Worm (Caenorhabditis elegans) whole organism, late embryonic: Measurements from ENCODE around the gene maph-1.3.

Source experiments
- C08G9.2 ChIP-seq: sonication (generic microtip); optimal IDR thresholded peaks from 2 replicates; lab custom pipeline; 2016; ENCODE audit warnings: mild to moderate bottlenecking, missing genetic modification characterization, moderate library complexity, missing compliant biosample characterization
- K02D7.2 ChIP-seq: sonication (generic microtip); optimal IDR thresholded peaks from 2 replicates; lab custom pipeline; 2017; ENCODE audit warnings: mild to moderate bottlenecking, missing genetic modification characterization, missing compliant biosample characterization
- Y22D7AL.16 ChIP-seq: sonication (generic microtip); optimal IDR thresholded peaks from 2 replicates; lab custom pipeline; 2016; ENCODE audit warnings: missing genetic modification characterization, missing compliant biosample characterization
- ahr-1 ChIP-seq: sonication (generic microtip); optimal IDR thresholded peaks from 2 replicates; lab custom pipeline; 2016; ENCODE audit warnings: missing genetic modification characterization, missing compliant biosample characterization
- ama-1 ChIP-seq: fragments of 150-350 bp; optimal IDR thresholded peaks from 2 replicates; lab custom pipeline; 2014
- ceh-18 ChIP-seq: sonication (generic microtip); optimal IDR thresholded peaks from 2 replicates; lab custom pipeline; 2016; ENCODE audit warnings: missing genetic modification characterization, missing compliant biosample characterization
- ceh-2 ChIP-seq: sonication (generic microtip); optimal IDR thresholded peaks from 2 replicates; lab custom pipeline; 2016; ENCODE audit warnings: missing genotype, missing genetic modification characterization, missing compliant biosample characterization
- ceh-22 ChIP-seq: sonication (generic microtip); optimal IDR thresholded peaks from 2 replicates; lab custom pipeline; 2017; ENCODE audit warnings: missing biosample characterization, missing genetic modification characterization
- ceh-30 ChIP-seq: fragments of 150-350 bp; optimal IDR thresholded peaks from 2 replicates; lab custom pipeline; 2014; ENCODE audit warnings: missing biosample characterization, missing genetic modification characterization
- ceh-34 ChIP-seq: sonication (generic microtip); optimal IDR thresholded peaks from 2 replicates; lab custom pipeline; 2016; ENCODE audit warnings: mild to moderate bottlenecking, missing genetic modification characterization, missing compliant biosample characterization
- ceh-6 ChIP-seq: fragments of 200-800 bp; sonication (Bioruptor generic); optimal IDR thresholded peaks from 2 replicates; lab custom pipeline; 2018; ENCODE audit warnings: mild to moderate bottlenecking, missing genetic modification characterization, missing compliant biosample characterization
- che-1 ChIP-seq: sonication (generic microtip); optimal IDR thresholded peaks from 2 replicates; lab custom pipeline; 2016; ENCODE audit warnings: mild to moderate bottlenecking, missing genetic modification characterization, missing compliant biosample characterization
- dmd-4 ChIP-seq: sonication (generic microtip); optimal IDR thresholded peaks from 2 replicates; lab custom pipeline; 2016; ENCODE audit warnings: borderline replicate concordance, missing genetic modification characterization, missing compliant biosample characterization
- dve-1 ChIP-seq: sonication (generic microtip); optimal IDR thresholded peaks from 2 replicates; lab custom pipeline; 2017; ENCODE audit warnings: antibody characterized with exemption, mild to moderate bottlenecking, missing genetic modification characterization, missing compliant biosample characterization
- elt-2 ChIP-seq: sonication (generic microtip); optimal IDR thresholded peaks from 2 replicates; lab custom pipeline; 2016; ENCODE audit warnings: missing genetic modification reagents, missing genetic modification characterization, missing compliant biosample characterization
- elt-4 ChIP-seq: sonication (generic microtip); optimal IDR thresholded peaks from 2 replicates; lab custom pipeline; 2016; ENCODE audit warnings: missing genetic modification characterization, missing compliant biosample characterization
- eyg-1 ChIP-seq: sonication (generic microtip); optimal IDR thresholded peaks from 2 replicates; lab custom pipeline; 2016; ENCODE audit warnings: missing genotype, missing genetic modification characterization, missing compliant biosample characterization
- fkh-10 ChIP-seq: fragments of 150-350 bp; optimal IDR thresholded peaks from 2 replicates; lab custom pipeline; 2014; ENCODE audit warnings: missing biosample characterization, missing genetic modification reagents, missing genetic modification characterization
- gmeb-2 ChIP-seq: sonication (generic microtip); optimal IDR thresholded peaks from 2 replicates; lab custom pipeline; 2016; ENCODE audit warnings: missing genetic modification characterization, inconsistent platforms, missing compliant biosample characterization
- hlh-13 ChIP-seq: fragments of 200-800 bp; sonication (Bioruptor generic); optimal IDR thresholded peaks from 2 replicates; lab custom pipeline; 2018; ENCODE audit warnings: mild to moderate bottlenecking, missing genetic modification characterization, missing compliant biosample characterization
- hlh-15 ChIP-seq: sonication (generic microtip); optimal IDR thresholded peaks from 2 replicates; lab custom pipeline; 2016; ENCODE audit warnings: missing genetic modification characterization, missing compliant biosample characterization
- hlh-30 ChIP-seq: sonication (generic microtip); optimal IDR thresholded peaks from 2 replicates; lab custom pipeline; 2017; ENCODE audit warnings: antibody characterized with exemption, missing genetic modification characterization, missing compliant biosample characterization; ENCODE audit not compliant: insufficient read depth
- lim-6 ChIP-seq: sonication (generic microtip); optimal IDR thresholded peaks from 2 replicates; lab custom pipeline; 2016; ENCODE audit warnings: missing genetic modification characterization, missing compliant biosample characterization
- lin-11 ChIP-seq: fragments of 200-800 bp; sonication (Bioruptor generic); optimal IDR thresholded peaks from 2 replicates; lab custom pipeline; 2018; ENCODE audit warnings: mild to moderate bottlenecking, missing genetic modification characterization, missing compliant biosample characterization
- madf-2 ChIP-seq: sonication (generic microtip); optimal IDR thresholded peaks from 2 replicates; lab custom pipeline; 2017; ENCODE audit warnings: missing genetic modification characterization, missing compliant biosample characterization
- nfya-1 ChIP-seq: sonication (generic microtip); optimal IDR thresholded peaks from 2 replicates; lab custom pipeline; 2017; ENCODE audit warnings: missing genetic modification characterization, mild to moderate bottlenecking, missing compliant biosample characterization, antibody characterized with exemption, moderate library complexity
- nhr-11 ChIP-seq: fragments of 150-350 bp; optimal IDR thresholded peaks from 2 replicates; lab custom pipeline; 2014; ENCODE audit warnings: missing biosample characterization, missing genetic modification characterization
- nhr-232 ChIP-seq: sonication (generic microtip); optimal IDR thresholded peaks from 2 replicates; lab custom pipeline; 2016; ENCODE audit warnings: missing genetic modification characterization, missing compliant biosample characterization
- npax-4 ChIP-seq: sonication (generic microtip); optimal IDR thresholded peaks from 2 replicates; lab custom pipeline; 2016; ENCODE audit warnings: missing genetic modification characterization, missing compliant biosample characterization
- odd-2 ChIP-seq: sonication (generic microtip); optimal IDR thresholded peaks from 2 replicates; lab custom pipeline; 2017; ENCODE audit warnings: antibody characterized with exemption, mild to moderate bottlenecking, missing genetic modification characterization, missing compliant biosample characterization
- pat-9 ChIP-seq: fragments of 200-800 bp; sonication (Bioruptor generic); optimal IDR thresholded peaks from 2 replicates; lab custom pipeline; 2018; ENCODE audit warnings: mild to moderate bottlenecking, missing genetic modification characterization, moderate library complexity, missing compliant biosample characterization
- pax-1 ChIP-seq: fragments of 150-350 bp; optimal IDR thresholded peaks from 2 replicates; lab custom pipeline; 2014; ENCODE audit warnings: missing biosample characterization, missing genetic modification characterization
- pha-2 ChIP-seq: sonication (generic microtip); optimal IDR thresholded peaks from 2 replicates; lab custom pipeline; 2017; ENCODE audit warnings: mild to moderate bottlenecking, missing genetic modification characterization, missing compliant biosample characterization
- pha-4 ChIP-seq: fragments of 150-350 bp; optimal IDR thresholded peaks from 2 replicates; lab custom pipeline; 2018; ENCODE audit warnings: missing biosample characterization, missing genetic modification reagents, missing genetic modification characterization
- pqm-1 ChIP-seq: sonication (generic microtip); optimal IDR thresholded peaks from 2 replicates; lab custom pipeline; 2016; ENCODE audit warnings: missing genetic modification characterization, missing compliant biosample characterization
- pros-1 ChIP-seq: fragments of 150-350 bp; optimal IDR thresholded peaks from 2 replicates; lab custom pipeline; 2014; ENCODE audit warnings: missing biosample characterization, missing genetic modification reagents, missing genetic modification characterization
- rnt-1 ChIP-seq: sonication (generic microtip); optimal IDR thresholded peaks from 2 replicates; lab custom pipeline; 2016; ENCODE audit warnings: missing genetic modification characterization, missing compliant biosample characterization
- sdc-2 ChIP-seq: sonication (generic microtip); optimal IDR thresholded peaks from 2 replicates; lab custom pipeline; 2016; ENCODE audit warnings: missing genotype, missing genetic modification characterization, missing compliant biosample characterization
- sox-2 ChIP-seq: fragments of 200-800 bp; sonication (Bioruptor generic); IDR thresholded peaks from 2 replicates; pipeline ENCODE4 v1.3.6; 2022; ENCODE audit warnings: missing genetic modification reagents, missing genetic modification characterization, missing compliant biosample characterization
- tbx-2 ChIP-seq: sonication (generic microtip); optimal IDR thresholded peaks from 2 replicates; lab custom pipeline; 2016; ENCODE audit warnings: missing genetic modification characterization, missing compliant biosample characterization
- tbx-7 ChIP-seq: sonication (generic microtip); optimal IDR thresholded peaks from 2 replicates; lab custom pipeline; 2016; ENCODE audit warnings: missing genotype, missing genetic modification characterization, missing compliant biosample characterization
- unc-42 ChIP-seq: sonication (generic microtip); optimal IDR thresholded peaks from 2 replicates; lab custom pipeline; 2016; ENCODE audit warnings: missing genotype, missing genetic modification characterization, missing compliant biosample characterization
- unc-55 ChIP-seq: sonication (generic microtip); optimal IDR thresholded peaks from 2 replicates; lab custom pipeline; 2017; ENCODE audit warnings: missing biosample characterization, missing genetic modification reagents, missing genetic modification characterization
- unc-86 ChIP-seq: sonication (generic microtip); optimal IDR thresholded peaks from 2 replicates; lab custom pipeline; 2016; ENCODE audit warnings: missing genetic modification characterization, missing compliant biosample characterization
- zip-5 ChIP-seq: sonication (generic microtip); optimal IDR thresholded peaks from 2 replicates; lab custom pipeline; 2016; ENCODE audit warnings: missing genetic modification characterization, missing compliant biosample characterization
- ztf-16 ChIP-seq: sonication (generic microtip); optimal IDR thresholded peaks from 2 replicates; lab custom pipeline; 2017; ENCODE audit warnings: missing genetic modification characterization, missing compliant biosample characterization

maph-1.3 gene

ce11 chrIII:3801379-3801894 is 43.3 kb upstream of the maph-1.3 start (continued):
- peak; percentile 100 for TF ChIP-seq hlh-30 (tag; lab: Kevin White, UChicago)
- peak; percentile 94 for TF ChIP-seq ceh-30
- peak; percentile 78 for TF ChIP-seq pax-1 (tag; lab: Kevin White, UChicago)
- TF ChIP-seq pha-4 (tag; lab: Kevin White, UChicago) = no peak
- peak; percentile 85 for TF ChIP-seq unc-42 (tag; lab: Kevin White, UChicago)
- no peak for TF ChIP-seq fkh-10 (GFP tag; lab: Kevin White, UChicago)
- TF ChIP-seq ceh-34 (tag; lab: Kevin White, UChicago) = peak; percentile 93
- TF ChIP-seq rnt-1 (tag; lab: Kevin White, UChicago) = peak; percentile 96
- no peak for TF ChIP-seq ceh-6
- TF ChIP-seq elt-4 (tag; lab: Kevin White, UChicago) = no peak
- no peak for TF ChIP-seq hlh-13
- no peak for TF ChIP-seq gmeb-2 (tag; lab: Kevin White, UChicago)
- no peak for TF ChIP-seq zip-5 (tag; lab: Kevin White, UChicago)
- TF ChIP-seq ceh-2 (tag; lab: Kevin White, UChicago) = peak; percentile 79
- peak; percentile 99 for TF ChIP-seq unc-55 (GFP tag; lab: Kevin White, UChicago)
- TF ChIP-seq lim-6 (tag; lab: Kevin White, UChicago) = peak; percentile 37
- peak; percentile 20 for TF ChIP-seq tbx-7 (tag; lab: Kevin White, UChicago)
- TF ChIP-seq ahr-1 = no peak
- no peak for TF ChIP-seq lin-11
- peak; percentile 41 for TF ChIP-seq C08G9.2
- TF ChIP-seq dmd-4 (tag; lab: Kevin White, UChicago) = peak; percentile 81
- TF ChIP-seq sdc-2 (tag; lab: Kevin White, UChicago) = peak; percentile 53
- TF ChIP-seq pha-2 = no peak
- TF ChIP-seq ceh-22 = no peak
- TF ChIP-seq nhr-232 (tag; lab: Kevin White, UChicago) = no peak
- peak; percentile 98 for TF ChIP-seq nfya-1
- no peak for TF ChIP-seq elt-2 (tag; lab: Kevin White, UChicago)
- no peak for TF ChIP-seq che-1 (tag; lab: Kevin White, UChicago)
- TF ChIP-seq pat-9 (tag; lab: Kevin White, UChicago) = peak; percentile 43
- peak; percentile 38 for TF ChIP-seq sox-2 (GFP tag; lab: Robert Waterston, UW)
- TF ChIP-seq pros-1 (tag; lab: Kevin White, UChicago) = peak; percentile 95
- peak; percentile 86 for TF ChIP-seq tbx-2 (tag; lab: Kevin White, UChicago)
- TF ChIP-seq nhr-11 = no peak
- no peak for TF ChIP-seq K02D7.2
- no peak for TF ChIP-seq Y22D7AL.16 (tag; lab: Kevin White, UChicago)
- peak; percentile 91 for TF ChIP-seq dve-1 (tag; lab: Kevin White, UChicago)
- peak; percentile 30 for TF ChIP-seq ama-1 (lab: Kevin White, UChicago)
- no peak for TF ChIP-seq eyg-1
- peak; percentile 96 for TF ChIP-seq ceh-18 (tag; lab: Kevin White, UChicago)
- no peak for TF ChIP-seq hlh-15 (tag; lab: Kevin White, UChicago)
- no peak for TF ChIP-seq odd-2 (tag; lab: Kevin White, UChicago)
- no peak for TF ChIP-seq madf-2 (tag; lab: Kevin White, UChicago)
- TF ChIP-seq, all 69 proteins: peak for 34

DNA sequence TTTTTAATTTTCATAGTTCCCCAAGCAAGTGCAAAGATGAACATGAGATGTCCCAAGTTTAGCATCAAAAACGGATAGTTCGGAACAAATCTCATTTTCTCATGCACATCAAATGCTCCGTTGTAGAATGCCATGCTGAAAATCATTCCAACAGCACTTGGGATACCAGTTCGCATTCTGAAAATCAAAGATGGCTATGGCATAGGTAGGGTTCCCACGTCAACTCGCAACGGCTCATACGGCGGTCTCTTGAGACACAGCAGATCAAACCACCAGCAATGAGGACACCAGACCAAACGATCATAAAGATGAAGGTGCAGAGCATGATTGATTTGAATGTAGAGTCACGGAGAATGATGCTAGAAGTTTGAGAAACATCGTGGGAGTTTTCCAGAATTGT is 41.6 kb upstream of the maph-1.3 start:
- TF ChIP-seq dmd-4 (tag; lab: Kevin White, UChicago) (no peak), ztf-16 (no peak), pha-2 (no peak), npax-4 (tag; lab: Kevin White, UChicago) (no peak), pqm-1 (tag; lab: Kevin White, UChicago) (no peak), unc-86 (tag; lab: Kevin White, UChicago) (no peak)
